Comparison of ENCODE assay signal across 6 fruit fly cellular contexts in the genomic region with DNA sequence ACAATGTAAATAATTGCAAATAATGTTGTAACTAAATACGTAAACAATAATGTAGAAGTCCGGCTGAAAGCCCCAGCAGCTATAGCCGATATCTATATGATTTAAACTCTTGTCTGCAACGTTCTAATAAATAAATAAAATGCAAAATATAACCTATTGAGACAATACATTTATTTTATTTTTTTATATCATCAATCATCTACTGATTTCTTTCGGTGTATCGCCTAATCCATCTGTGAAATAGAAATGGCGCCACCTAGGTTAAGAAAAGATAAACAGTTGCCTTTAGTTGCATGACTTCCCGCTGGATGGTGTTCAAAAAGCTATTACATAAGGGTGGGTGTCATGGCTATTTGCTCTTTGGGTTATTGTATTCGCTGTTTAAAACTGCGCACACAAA.
TF ChIP-seq lines count a peak whose summit lies in the region.

No protein-coding gene starts in this region.

- TF ChIP-seq CTCF in S2 (optimal IDR thresholded peaks at IDR 0.05; lab: Kevin White, UChicago): peak; percentile 91 to 97
- peak; percentile 99 for TF ChIP-seq CTCF in whole organism, embryonic (GFP tag; optimal IDR thresholded peaks at IDR 0.05; lab: Kevin White, UChicago)

TF ChIP-seq in whole organism, adult, 20 proteins besides CTCF, POLR2A, EP300 and RAD21 (continues in another document):
- peak; percentile 86 for TF ChIP-seq CG12768 (GFP tag; optimal IDR thresholded peaks at IDR 0.05; lab: Kevin White, UChicago)
- peak; percentile 40 for TF ChIP-seq cic (GFP tag; optimal IDR thresholded peaks at IDR 0.05; lab: Kevin White, UChicago)
- TF ChIP-seq bab1 (GFP tag; optimal IDR thresholded peaks at IDR 0.05; lab: Kevin White, UChicago): peak; percentile 98
- peak; percentile 68 for TF ChIP-seq toe (GFP tag; optimal IDR thresholded peaks at IDR 0.05; lab: Kevin White, UChicago)
- peak; percentile 87 for TF ChIP-seq ovo (GFP tag; optimal IDR thresholded peaks at IDR 0.05; lab: Kevin White, UChicago)
- TF ChIP-seq CG11617 (GFP tag; optimal IDR thresholded peaks at IDR 0.05; lab: Kevin White, UChicago): peak; percentile 95
- TF ChIP-seq Mnt (GFP tag; optimal IDR thresholded peaks at IDR 0.05; lab: Kevin White, UChicago): peak; percentile 81
- peak; percentile 87 for TF ChIP-seq CG33017 (tag; optimal IDR thresholded peaks at IDR 0.05; lab: Kevin White, UChicago)
- no peak for TF ChIP-seq cnc (optimal IDR thresholded peaks at IDR 0.05; lab: Kevin White, UChicago)
- peak; percentile 92 for TF ChIP-seq CG14711 (tag; optimal IDR thresholded peaks at IDR 0.05; lab: Kevin White, UChicago)
- peak; percentile 33 for TF ChIP-seq kay (GFP tag; lab: Kevin White, UChicago; ENCODE audit: borderline replicate concordance)
- TF ChIP-seq CG7045 (GFP tag; optimal IDR thresholded peaks at IDR 0.05; lab: Kevin White, UChicago): peak; percentile 89
- TF ChIP-seq pad (GFP tag; optimal IDR thresholded peaks at IDR 0.05; lab: Kevin White, UChicago): peak; percentile 75
- TF ChIP-seq Hr96 (GFP tag; optimal IDR thresholded peaks at IDR 0.05; lab: Kevin White, UChicago): peak; percentile 89
- peak; percentile 96 for TF ChIP-seq CG7101 (tag; optimal IDR thresholded peaks at IDR 0.05; lab: Kevin White, UChicago)
- peak; percentile 63 for TF ChIP-seq Clk (GFP tag; optimal IDR thresholded peaks at IDR 0.05; lab: Kevin White, UChicago)
- peak; percentile 84 for TF ChIP-seq tj (GFP tag; optimal IDR thresholded peaks at IDR 0.05; lab: Kevin White, UChicago)

TF ChIP-seq in whole organism, embryonic, 481 proteins besides CTCF, POLR2A, EP300 and RAD21 (continues in another document):
- TF ChIP-seq CG11696 (GFP tag; IDR thresholded peaks at IDR 0.05; lab: Robert Waterston, UW) (peak; percentile 87), CG11093 (GFP tag; IDR thresholded peaks at IDR 0.05; lab: Robert Waterston, UW) (peak; percentile 88), gfzf (GFP tag; optimal IDR thresholded peaks at IDR 0.05; lab: Kevin White, UChicago) (peak; percentile 32), CG2129 (GFP tag; IDR thresholded peaks at IDR 0.05; lab: Robert Waterston, UW; ENCODE audit: partially characterized antibody) (no peak), lilli (GFP tag; optimal IDR thresholded peaks at IDR 0.05; lab: Kevin White, UChicago) (peak; percentile 90), CG2120 (GFP tag; optimal IDR thresholded peaks at IDR 0.05; lab: Kevin White, UChicago) (peak; percentile 93), CG2202 (tag; optimal IDR thresholded peaks at IDR 0.05; lab: Kevin White, UChicago) (peak; percentile 93), p53 (GFP tag; optimal IDR thresholded peaks at IDR 0.05; lab: Kevin White, UChicago) (peak; percentile 28), CG13123 (GFP tag; optimal IDR thresholded peaks at IDR 0.05; lab: Kevin White, UChicago) (peak; percentile 71), rib (GFP tag; IDR thresholded peaks at IDR 0.05; lab: Robert Waterston, UW) (peak; percentile 91), sd (tag; optimal IDR thresholded peaks at IDR 0.05; lab: Kevin White, UChicago) (peak; percentile 84), gcm (GFP tag; optimal IDR thresholded peaks at IDR 0.05; lab: Kevin White, UChicago) (peak; percentile 98), so (GFP tag; IDR thresholded peaks at IDR 0.05; lab: Robert Waterston, UW) (peak; percentile 96), Hmx (GFP tag; optimal IDR thresholded peaks at IDR 0.05; lab: Kevin White, UChicago) (peak; percentile 40), ken (GFP tag; IDR thresholded peaks at IDR 0.05; lab: Robert Waterston, UW) (peak; percentile 90), Usf (GFP tag; optimal IDR thresholded peaks at IDR 0.05; lab: Kevin White, UChicago) (peak; percentile 83), gro (GFP tag; optimal IDR thresholded peaks at IDR 0.05; lab: Kevin White, UChicago) (peak; percentile 84)

TF ChIP-seq in whole organism, prepupa, 60 proteins besides CTCF, POLR2A, EP300 and RAD21 (continues in another document):
- TF ChIP-seq CG7368 (GFP tag; optimal IDR thresholded peaks at IDR 0.05; lab: Kevin White, UChicago) (peak; percentile 81), CG8632 (GFP tag; optimal IDR thresholded peaks at IDR 0.05; lab: Kevin White, UChicago) (peak; percentile 92), CG31627 (GFP tag; optimal IDR thresholded peaks at IDR 0.05; lab: Kevin White, UChicago) (peak; percentile 82), Eip75B (GFP tag; optimal IDR thresholded peaks at IDR 0.05; lab: Kevin White, UChicago) (peak; percentile 93), CG11902 (GFP tag; optimal IDR thresholded peaks at IDR 0.05; lab: Kevin White, UChicago) (peak; percentile 45), CG10631 (GFP tag; optimal IDR thresholded peaks at IDR 0.05; lab: Kevin White, UChicago) (peak; percentile 90), spab (GFP tag; optimal IDR thresholded peaks at IDR 0.05; lab: Kevin White, UChicago) (peak; percentile 88), CG8119 (GFP tag; IDR thresholded peaks at IDR 0.05; lab: Robert Waterston, UW) (peak; percentile 97), OdsH (GFP tag; optimal IDR thresholded peaks at IDR 0.05; lab: Kevin White, UChicago) (peak; percentile 87), dac (GFP tag; optimal IDR thresholded peaks at IDR 0.05; lab: Kevin White, UChicago) (peak; percentile 91), Ets96B (tag; optimal IDR thresholded peaks at IDR 0.05; lab: Kevin White, UChicago) (peak; percentile 90), CG11294 (GFP tag; IDR thresholded peaks at IDR 0.05; lab: Robert Waterston, UW) (peak; percentile 79), CG3032 (tag; optimal IDR thresholded peaks at IDR 0.05; lab: Kevin White, UChicago) (peak; percentile 94), CG10669 (GFP tag; optimal IDR thresholded peaks at IDR 0.05; lab: Kevin White, UChicago) (peak; percentile 94), Met (GFP tag; optimal IDR thresholded peaks at IDR 0.05; lab: Kevin White, UChicago) (peak; percentile 94), Blimp-1 (GFP tag; optimal IDR thresholded peaks at IDR 0.05; lab: Kevin White, UChicago) (peak; percentile 80), vri (GFP tag; optimal IDR thresholded peaks at IDR 0.05; lab: Kevin White, UChicago) (peak; percentile 74), Lpt (GFP tag; optimal IDR thresholded peaks at IDR 0.05; lab: Kevin White, UChicago) (peak; percentile 85)

TF ChIP-seq in whole organism, pupa, 21 proteins besides CTCF, POLR2A, EP300 and RAD21 (continues in another document):
- TF ChIP-seq Ets98B (GFP tag; IDR thresholded peaks at IDR 0.05; lab: Robert Waterston, UW): peak; percentile 95
- peak; percentile 93 for TF ChIP-seq CG17806 (tag; optimal IDR thresholded peaks at IDR 0.05; lab: Kevin White, UChicago)
- peak; percentile 93 for TF ChIP-seq CG34367 (tag; optimal IDR thresholded peaks at IDR 0.05; lab: Kevin White, UChicago)
- TF ChIP-seq D1 (tag; optimal IDR thresholded peaks at IDR 0.05; lab: Kevin White, UChicago): peak; percentile 65
- TF ChIP-seq Snoo (tag; optimal IDR thresholded peaks at IDR 0.05; lab: Kevin White, UChicago): peak; percentile 92
- TF ChIP-seq Pif1A (GFP tag; optimal IDR thresholded peaks at IDR 0.05; lab: Kevin White, UChicago): peak; percentile 94
- peak; percentile 89 for TF ChIP-seq CG9948 (tag; optimal IDR thresholded peaks at IDR 0.05; lab: Kevin White, UChicago)
- peak; percentile 91 for TF ChIP-seq CG15710 (tag; optimal IDR thresholded peaks at IDR 0.05; lab: Kevin White, UChicago)
- TF ChIP-seq CG13204 (GFP tag; optimal IDR thresholded peaks at IDR 0.05; lab: Kevin White, UChicago): peak; percentile 87
- TF ChIP-seq gl (tag; optimal IDR thresholded peaks at IDR 0.05; lab: Kevin White, UChicago): peak; percentile 87
- TF ChIP-seq CG12605 (GFP tag; IDR thresholded peaks at IDR 0.05; lab: Robert Waterston, UW): peak; percentile 98
- TF ChIP-seq CG14655 (GFP tag; optimal IDR thresholded peaks at IDR 0.05; lab: Kevin White, UChicago): peak; percentile 96
- peak; percentile 80 for TF ChIP-seq rn (GFP tag; IDR thresholded peaks at IDR 0.05; lab: Robert Waterston, UW)
- TF ChIP-seq Pif1B (GFP tag; optimal IDR thresholded peaks at IDR 0.05; lab: Kevin White, UChicago): peak; percentile 91
- TF ChIP-seq CG8159 (tag; optimal IDR thresholded peaks at IDR 0.05; lab: Kevin White, UChicago): peak; percentile 93
- TF ChIP-seq EcR (GFP tag; optimal IDR thresholded peaks at IDR 0.05; lab: Kevin White, UChicago): no peak
- peak; percentile 98 for TF ChIP-seq CG4496 (GFP tag; IDR thresholded peaks at IDR 0.05; lab: Robert Waterston, UW)
- no peak; the same call in 1 of the 2 replicates for TF ChIP-seq CG10348 (GFP tag; IDR thresholded peaks at IDR 0.05; lab: Robert Waterston, UW)
- TF ChIP-seq CG8301 (tag; optimal IDR thresholded peaks at IDR 0.05; lab: Kevin White, UChicago): peak; percentile 94

TF ChIP-seq in whole organism, wandering third instar larva, 38 proteins besides CTCF, POLR2A, EP300 and RAD21 (continues in another document):
- peak; percentile 82 for TF ChIP-seq dmrt93B (GFP tag; optimal IDR thresholded peaks at IDR 0.05; lab: Kevin White, UChicago)
- TF ChIP-seq Hnf4 (GFP tag; optimal IDR thresholded peaks at IDR 0.05; lab: Kevin White, UChicago): peak; percentile 70
- no peak for TF ChIP-seq jim (GFP tag; optimal IDR thresholded peaks at IDR 0.05; lab: Kevin White, UChicago)
- peak; percentile 36 for TF ChIP-seq Jra (GFP tag; optimal IDR thresholded peaks at IDR 0.05; lab: Kevin White, UChicago)
- TF ChIP-seq Dif (GFP tag; optimal IDR thresholded peaks at IDR 0.05; lab: Kevin White, UChicago; ENCODE audit: partially characterized antibody): no peak
- peak; percentile 80 for TF ChIP-seq sage (GFP tag; optimal IDR thresholded peaks at IDR 0.05; lab: Kevin White, UChicago)
- TF ChIP-seq dsf (GFP tag; optimal IDR thresholded peaks at IDR 0.05; lab: Kevin White, UChicago; ENCODE audit: borderline replicate concordance): peak; percentile 41
- no peak for TF ChIP-seq dl (GFP tag; optimal IDR thresholded peaks at IDR 0.05; lab: Kevin White, UChicago; ENCODE audit: insufficient read depth in 1 of 2, partially characterized antibody in 2 of 2)
- TF ChIP-seq tai (GFP tag; optimal IDR thresholded peaks at IDR 0.05; lab: Kevin White, UChicago): peak; percentile 26
- peak; percentile 93 for TF ChIP-seq HLH106 (tag; optimal IDR thresholded peaks at IDR 0.05; lab: Kevin White, UChicago)
- TF ChIP-seq brk (GFP tag; optimal IDR thresholded peaks at IDR 0.05; lab: Kevin White, UChicago): peak; percentile 75
- TF ChIP-seq Myc (optimal IDR thresholded peaks at IDR 0.05; lab: Kevin White, UChicago): no peak
- peak; percentile 82 for TF ChIP-seq h (GFP tag; optimal IDR thresholded peaks at IDR 0.05; lab: Kevin White, UChicago)
- TF ChIP-seq Hr83 (GFP tag; optimal IDR thresholded peaks at IDR 0.05; lab: Kevin White, UChicago; ENCODE audit: poor library complexity, severe bottlenecking): peak; percentile 77
- peak; percentile 91 for TF ChIP-seq CG9705 (GFP tag; optimal IDR thresholded peaks at IDR 0.05; lab: Kevin White, UChicago)
- TF ChIP-seq ey (GFP tag; optimal IDR thresholded peaks at IDR 0.05; lab: Kevin White, UChicago): peak; percentile 76
- TF ChIP-seq Abd-B (GFP tag; optimal IDR thresholded peaks at IDR 0.05; lab: Kevin White, UChicago): no peak
- TF ChIP-seq usp (GFP tag; optimal IDR thresholded peaks at IDR 0.05; lab: Kevin White, UChicago): no peak
- TF ChIP-seq pan (optimal IDR thresholded peaks at IDR 0.05; lab: Kevin White, UChicago): no peak
- peak; percentile 26 for TF ChIP-seq CG32264 (GFP tag; optimal IDR thresholded peaks at IDR 0.05; lab: Kevin White, UChicago)
- TF ChIP-seq woc (GFP tag; optimal IDR thresholded peaks at IDR 0.05; lab: Kevin White, UChicago): peak; percentile 27
